Fruit fly (Drosophila melanogaster) S2 (cell line): ENCODE measurements around the gene Cyt-c-d.

Experiments
- CG8478 ChIP-seq: fragments of >200 bp; optimal IDR thresholded peaks from 2 replicates; lab custom pipeline; 2018
- CTCF ChIP-seq, 2 experiments: fragments of >200 bp; optimal IDR thresholded peaks; 2 replicates each; lab custom pipeline; 2018

DNA sequence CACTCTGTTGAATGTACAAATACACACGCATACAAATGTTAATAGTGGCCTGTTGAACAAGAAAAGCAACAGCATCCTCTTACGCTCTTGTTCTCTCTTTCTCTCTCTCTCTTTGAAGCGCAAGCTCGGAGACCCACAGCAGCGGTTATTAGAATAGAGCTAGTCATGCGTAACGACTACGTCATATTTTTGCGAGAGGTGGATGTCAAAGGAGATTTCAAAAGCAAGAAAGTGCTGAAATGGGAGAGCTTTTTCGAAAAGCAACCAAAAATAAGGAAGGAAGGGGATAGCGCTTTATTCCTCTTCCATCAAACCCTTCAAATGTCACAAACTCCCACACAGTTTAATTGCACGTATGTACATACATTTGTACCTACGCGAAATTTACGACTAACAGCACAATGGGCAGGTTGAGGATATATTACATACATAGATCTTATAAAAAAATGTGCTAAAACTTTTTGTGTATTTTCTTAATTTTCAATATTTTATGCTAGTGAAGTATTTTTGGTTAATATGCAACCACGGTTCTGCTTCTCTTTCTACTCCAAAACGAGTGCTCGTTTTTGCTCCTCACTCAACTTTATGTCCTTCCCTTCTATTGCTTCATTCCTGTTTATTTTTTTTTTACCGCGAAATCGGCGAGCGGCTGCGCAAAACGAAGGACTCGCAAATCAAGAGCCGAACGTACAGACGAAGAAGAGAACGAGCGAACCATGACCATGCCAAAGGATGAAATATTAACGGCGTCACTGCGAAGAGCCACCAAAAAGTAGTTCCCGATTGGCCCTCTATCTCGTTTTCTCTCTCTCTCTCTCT is 25.7 kb upstream of the Cyt-c-d start:
- TF ChIP-seq CG8478 (lab: Kevin White, UChicago) (no peak), CTCF (optimal IDR thresholded peaks at IDR 0.05; lab: Kevin White, UChicago) (no peak)
